Worm (Caenorhabditis elegans) whole organism, L4/young adult: ENCODE data around the gene K04C2.7.

Experiments
- W03F9.2 ChIP-seq: fragments of 150-350 bp; optimal IDR thresholded peaks from 2 replicates; lab custom pipeline; 2014; ENCODE audit warnings: missing biosample characterization, missing genetic modification characterization
- dao-5 ChIP-seq: sonication (generic microtip); optimal IDR thresholded peaks from 2 replicates; lab custom pipeline; 2016; ENCODE audit warnings: missing genotype, missing genetic modification characterization, moderate library complexity, missing compliant biosample characterization

DNA sequence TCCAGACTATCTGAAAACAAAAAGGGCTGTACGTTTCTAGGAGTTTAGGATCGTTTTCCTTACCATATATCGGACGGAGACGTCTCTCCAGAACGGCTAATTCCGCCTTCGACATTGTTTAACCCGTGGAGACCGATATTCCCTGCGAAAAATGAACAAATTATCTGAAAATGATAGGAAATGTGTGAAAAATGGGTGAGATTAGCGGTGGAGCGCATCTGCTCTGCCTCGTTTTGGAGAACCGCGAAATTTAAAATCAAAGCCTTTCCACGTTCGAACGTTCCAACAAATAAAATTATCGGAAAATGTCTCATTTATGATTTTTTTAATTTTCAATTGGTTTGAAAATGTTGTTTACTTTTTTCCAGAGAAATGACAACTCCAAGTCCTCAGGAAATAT is 11.6 kb upstream of the K04C2.7 start, which contains the start of the genes cra-1 and kbp-1:
- no peak for TF ChIP-seq W03F9.2
- no peak for TF ChIP-seq dao-5
